Fruit fly (Drosophila melanogaster): Measurements from ENCODE around the gene Pgam5.

Pgam5 gene

dm6 chrX:1849914-1850313 is 23.5 kb downstream of the Pgam5 start (continued):
- peak in 1 of 2 experiments; percentile 82 for TF ChIP-seq bsh (GFP tag; optimal IDR thresholded peaks at IDR 0.05)
- TF ChIP-seq dysf (GFP tag; IDR thresholded peaks at IDR 0.05): peak; percentile 87
- peak; percentile 92 for TF ChIP-seq PHDP (tag; optimal IDR thresholded peaks at IDR 0.05)
- TF ChIP-seq fd3F (GFP tag; optimal IDR thresholded peaks at IDR 0.05): peak; percentile 86
- peak in 1 of 2 experiments; percentile 62 for TF ChIP-seq Dfd (GFP tag; optimal IDR thresholded peaks at IDR 0.05)
- TF ChIP-seq CG1024 (GFP tag; IDR thresholded peaks at IDR 0.05): no peak
- no peak for TF ChIP-seq zen2 (GFP tag; IDR thresholded peaks at IDR 0.05; ENCODE audit: partially characterized antibody)
- peak; percentile 82 for TF ChIP-seq seq (GFP tag; IDR thresholded peaks at IDR 0.05)
- TF ChIP-seq CG1832 (GFP tag; optimal IDR thresholded peaks at IDR 0.05): no peak
- no peak for TF ChIP-seq pita (GFP tag; optimal IDR thresholded peaks at IDR 0.05)
- peak; percentile 20 for TF ChIP-seq psq (GFP tag; optimal IDR thresholded peaks at IDR 0.05)
- peak; percentile 89 for TF ChIP-seq CG12391 (tag; optimal IDR thresholded peaks at IDR 0.05)
- TF ChIP-seq CG9215 (GFP tag; IDR thresholded peaks at IDR 0.05): peak; percentile 75
- peak; percentile 69 for TF ChIP-seq CG6272 (GFP tag; IDR thresholded peaks at IDR 0.05)
- peak; percentile 74 for TF ChIP-seq Chrac-16 (GFP tag; optimal IDR thresholded peaks at IDR 0.05)
- peak in 1 of 2 experiments; percentile 38 for TF ChIP-seq insv (GFP tag; optimal IDR thresholded peaks at IDR 0.05)
- peak; percentile 61 for TF ChIP-seq CG13123 (GFP tag; optimal IDR thresholded peaks at IDR 0.05)
- peak; percentile 61 to 68 for TF ChIP-seq chif (GFP tag; optimal IDR thresholded peaks at IDR 0.05)
- TF ChIP-seq CG13296 (GFP tag; optimal IDR thresholded peaks at IDR 0.05): peak; percentile 93
- TF ChIP-seq CG11247 (GFP tag; IDR thresholded peaks at IDR 0.05): peak; percentile 77
- TF ChIP-seq sqz (GFP tag; optimal IDR thresholded peaks at IDR 0.05): peak; percentile 43
- TF ChIP-seq Oli (tag; optimal IDR thresholded peaks at IDR 0.05): peak; percentile 85
- TF ChIP-seq NfI (GFP tag; optimal IDR thresholded peaks at IDR 0.05): peak; percentile 86
- peak; percentile 89 for TF ChIP-seq Rfx (GFP tag; IDR thresholded peaks at IDR 0.05)
- peak; percentile 88 for TF ChIP-seq sd (tag; optimal IDR thresholded peaks at IDR 0.05)
- peak; percentile 98 for TF ChIP-seq Med (GFP tag)
- peak; percentile 91 for TF ChIP-seq unpg (GFP tag; optimal IDR thresholded peaks at IDR 0.05)
- TF ChIP-seq CG8944 (GFP tag; optimal IDR thresholded peaks at IDR 0.05): peak; percentile 43
- TF ChIP-seq CG11085 (GFP tag; IDR thresholded peaks at IDR 0.05): no peak; the same call in 1 of the 2 replicates
- peak; percentile 58 for TF ChIP-seq sens-2 (GFP tag; IDR thresholded peaks at IDR 0.05)
- TF ChIP-seq CG9437 (GFP tag; optimal IDR thresholded peaks at IDR 0.05): peak; percentile 76
- peak; percentile 86 for TF ChIP-seq bcd (GFP tag; optimal IDR thresholded peaks at IDR 0.05)
- peak; percentile 92 for TF ChIP-seq Dek (tag; optimal IDR thresholded peaks at IDR 0.05)
- peak; percentile 82 to 86 for TF ChIP-seq dpn (GFP tag; optimal IDR thresholded peaks at IDR 0.05)
- peak; percentile 41; the same call in 1 of the 2 replicates for TF ChIP-seq CG4404 (GFP tag; IDR thresholded peaks at IDR 0.05)
- TF ChIP-seq CG7786 (GFP tag; optimal IDR thresholded peaks at IDR 0.05): peak; percentile 73
- peak; percentile 82 for TF ChIP-seq CG4328 (GFP tag; optimal IDR thresholded peaks at IDR 0.05)
- peak; percentile 25 for TF ChIP-seq CG2875 (GFP tag; optimal IDR thresholded peaks at IDR 0.05)
- no peak for TF ChIP-seq br (optimal IDR thresholded peaks at IDR 0.05)
- peak; percentile 91 for TF ChIP-seq CG32532 (GFP tag; IDR thresholded peaks at IDR 0.05)
- TF ChIP-seq Max (GFP tag; optimal IDR thresholded peaks at IDR 0.05): peak; percentile 86
- peak; percentile 32 for TF ChIP-seq CG18764 (GFP tag; optimal IDR thresholded peaks at IDR 0.05)
- peak; percentile 56; the same call in 1 of the 2 replicates for TF ChIP-seq ara (GFP tag; IDR thresholded peaks at IDR 0.05)
- TF ChIP-seq CG3407 (GFP tag; optimal IDR thresholded peaks at IDR 0.05): peak; percentile 46
- no peak for TF ChIP-seq nom (GFP tag; optimal IDR thresholded peaks at IDR 0.05)
- peak; percentile 71 for TF ChIP-seq CG18011 (GFP tag; optimal IDR thresholded peaks at IDR 0.05)
- peak; percentile 60; the same call in 2 of the 3 replicates for TF ChIP-seq CG2889 (GFP tag; IDR thresholded peaks at IDR 0.05)
- peak; percentile 70 for TF ChIP-seq gcm (GFP tag; optimal IDR thresholded peaks at IDR 0.05)
- TF ChIP-seq bbx (GFP tag; IDR thresholded peaks at IDR 0.05; ENCODE audit: partially characterized antibody): no peak
- TF ChIP-seq run (tag; optimal IDR thresholded peaks at IDR 0.05): peak; percentile 76
- TF ChIP-seq CG3838 (GFP tag; optimal IDR thresholded peaks at IDR 0.05): peak; percentile 66

Data from whole organism, embryonic.